Worm (Caenorhabditis elegans) whole organism, mixed stage, embryonic: Measurements from ENCODE around the gene lrpr-1.

Source experiments
- lin-13 ChIP-seq: fragments of 150-350 bp; optimal IDR thresholded peaks from 2 replicates; lab custom pipeline; 2014; ENCODE audit warnings: missing biosample characterization, missing genetic modification characterization
- snpc-4 ChIP-seq: fragments of 150-350 bp; optimal IDR thresholded peaks from 2 replicates; lab custom pipeline; 2014; ENCODE audit warnings: missing biosample characterization, missing genetic modification characterization
- unc-39 ChIP-seq: fragments of 150-350 bp; optimal IDR thresholded peaks from 2 replicates; lab custom pipeline; 2014; ENCODE audit warnings: missing biosample characterization, missing genetic modification characterization

ce11 chrV:5917707-5918106, at the start of gene lrpr-1:
- no peak for TF ChIP-seq lin-13 (tag; lab: Kevin White, UChicago)
- TF ChIP-seq snpc-4 (tag; lab: Kevin White, UChicago) = no peak
- no peak for TF ChIP-seq unc-39
